Fruit fly (Drosophila melanogaster) whole organism, embryonic: Measurements from ENCODE around the gene CG11449.
A peak's percentile ranks its signal among the peaks of the same experiment; 100 is the strongest.

Experiments used
- CG10209 ChIP-seq: fragments of 200-800 bp; sonication (Bioruptor generic); optimal IDR thresholded peaks from 3 replicates; lab custom pipeline; 2017; ENCODE audit warnings: missing biosample characterization, mild to moderate bottlenecking, missing genetic modification characterization, missing genetic modification reagents
- CG10366 ChIP-seq: fragments of 200-800 bp; sonication (Bioruptor generic); IDR thresholded peaks from 2 replicates; pipeline ENCODE4 v1.3.6; 2022; ENCODE audit warnings: missing biosample characterization, missing genetic modification characterization
- CG10431 ChIP-seq: fragments of 200-800 bp; sonication (Bioruptor generic); optimal IDR thresholded peaks from 3 replicates; lab custom pipeline; 2018; ENCODE audit warnings: missing biosample characterization, mild to moderate bottlenecking, missing genetic modification characterization
- CG12391 ChIP-seq: fragments of 200-800 bp; sonication (Bioruptor generic); optimal IDR thresholded peaks from 3 replicates; lab custom pipeline; 2018; ENCODE audit warnings: missing biosample characterization, mild to moderate bottlenecking, missing genetic modification characterization, moderate library complexity
- CG17361 ChIP-seq: fragments of 200-800 bp; sonication (Bioruptor generic); IDR thresholded peaks from 3 replicates; pipeline ENCODE4 v1.3.6; 2022; ENCODE audit warnings: missing biosample characterization, missing genetic modification characterization
- CG18619 ChIP-seq: fragments of 200-800 bp; sonication (Bioruptor generic); optimal IDR thresholded peaks from 3 replicates; lab custom pipeline; 2017; ENCODE audit warnings: missing biosample characterization, mild to moderate bottlenecking, missing genetic modification characterization
- CG2678 ChIP-seq: fragments of 200-800 bp; sonication (Bioruptor generic); optimal IDR thresholded peaks from 3 replicates; lab custom pipeline; 2019; ENCODE audit warnings: missing biosample characterization, mild to moderate bottlenecking, missing genetic modification characterization, moderate library complexity
- CG31224 ChIP-seq: fragments of 200-800 bp; sonication (Bioruptor generic); IDR thresholded peaks from 2 replicates; pipeline ENCODE4 v1.3.6; 2022; ENCODE audit warnings: missing biosample characterization, missing genetic modification characterization
- CG31365 ChIP-seq: fragments of 200-800 bp; sonication (Bioruptor generic); optimal IDR thresholded peaks from 2 replicates; lab custom pipeline; 2018; ENCODE audit warnings: missing biosample characterization, mild to moderate bottlenecking, missing genetic modification characterization
- CG4282 ChIP-seq: fragments of 200-800 bp; sonication (Bioruptor generic); optimal IDR thresholded peaks from 2 replicates; lab custom pipeline; 2016; ENCODE audit warnings: missing biosample characterization, missing genetic modification characterization
- CG4328 ChIP-seq: fragments of 200-800 bp; sonication (Bioruptor generic); optimal IDR thresholded peaks from 3 replicates; lab custom pipeline; 2017; ENCODE audit warnings: missing biosample characterization, missing genetic modification reagents, missing genetic modification characterization
- CG4424 ChIP-seq: fragments of 200-800 bp; sonication (Bioruptor generic); optimal IDR thresholded peaks from 3 replicates; lab custom pipeline; 2016; ENCODE audit warnings: missing biosample characterization, missing genetic modification characterization
- CG7556 ChIP-seq: fragments of 200-800 bp; sonication (Bioruptor generic); optimal IDR thresholded peaks from 2 replicates; lab custom pipeline; 2017; ENCODE audit warnings: missing biosample characterization, mild to moderate bottlenecking, missing genetic modification characterization
- CG7745 ChIP-seq: fragments of 200-800 bp; sonication (Bioruptor generic); optimal IDR thresholded peaks from 2 replicates; lab custom pipeline; 2018; ENCODE audit warnings: missing biosample characterization, mild to moderate bottlenecking, missing genetic modification characterization, moderate library complexity
- CG7987 ChIP-seq: fragments of 200-800 bp; sonication (Bioruptor generic); optimal IDR thresholded peaks from 2 replicates; lab custom pipeline; 2018; ENCODE audit warnings: missing biosample characterization, mild to moderate bottlenecking, missing genetic modification characterization, moderate library complexity
- CG8924 ChIP-seq: fragments of 200-800 bp; optimal IDR thresholded peaks from 3 replicates; lab custom pipeline; 2019; ENCODE audit warnings: missing biosample characterization, mild to moderate bottlenecking, missing genetic modification characterization, moderate library complexity
- CG8944 ChIP-seq: fragments of 200-800 bp; sonication (Bioruptor generic); optimal IDR thresholded peaks from 3 replicates; lab custom pipeline; 2016; ENCODE audit warnings: missing biosample characterization, missing genetic modification characterization
- CG9215 ChIP-seq: fragments of 200-800 bp; sonication (Bioruptor generic); IDR thresholded peaks from 2 replicates; pipeline ENCODE4 v1.3.6; 2022; ENCODE audit warnings: missing biosample characterization, missing genetic modification characterization
- CTCF ChIP-seq: fragments of 200-800 bp; sonication (Bioruptor generic); optimal IDR thresholded peaks from 2 replicates; lab custom pipeline; 2017; ENCODE audit warnings: missing biosample characterization, mild to moderate bottlenecking, missing genetic modification characterization, moderate library complexity
- CkIIα-i1 ChIP-seq: fragments of 200-800 bp; sonication (Bioruptor generic); IDR thresholded peaks from 2 replicates; pipeline ENCODE4 v1.3.6; 2022; ENCODE audit warnings: missing biosample characterization, missing genetic modification characterization
- D19A ChIP-seq: fragments of 200-800 bp; optimal IDR thresholded peaks from 3 replicates; lab custom pipeline; 2019; ENCODE audit warnings: missing biosample characterization, mild to moderate bottlenecking, missing genetic modification characterization, moderate library complexity
- Ets65A ChIP-seq: fragments of 200-800 bp; sonication (Bioruptor generic); peaks from one replicate; lab custom pipeline; 2016; ENCODE audit warnings: missing biosample characterization, missing genetic modification characterization
- Hr51 ChIP-seq, 2 experiments: fragments of 200-800 bp; sonication (Bioruptor generic); optimal IDR thresholded peaks; 2 replicates in 1 of 2; 3 replicates in 1 of 2; lab custom pipeline; 2016 to 2018; ENCODE audit warnings: missing biosample characterization in 2 of 2, missing genetic modification characterization in 2 of 2, mild to moderate bottlenecking in 1 of 2, moderate library complexity in 1 of 2
- Jarid2 ChIP-seq: fragments of 200-800 bp; sonication (Bioruptor generic); optimal IDR thresholded peaks from 3 replicates; lab custom pipeline; 2017; ENCODE audit warnings: mild to moderate bottlenecking, missing biosample characterization, missing genetic modification reagents, missing genetic modification characterization
- MESR4 ChIP-seq: fragments of 200-800 bp; sonication (Bioruptor generic); optimal IDR thresholded peaks from 2 replicates; lab custom pipeline; 2018; ENCODE audit warnings: missing biosample characterization, mild to moderate bottlenecking, missing genetic modification characterization, moderate library complexity
- Med ChIP-seq: fragments of 200-800 bp; sonication (Bioruptor generic); peaks from one replicate; lab custom pipeline; 2016; ENCODE audit warnings: missing biosample characterization, missing genetic modification characterization, mild to moderate bottlenecking, inconsistent platforms, moderate library complexity
- Mrtf ChIP-seq: fragments of 200-800 bp; sonication (Bioruptor generic); IDR thresholded peaks from 3 replicates; pipeline ENCODE4 v1.3.6; 2022; ENCODE audit warnings: missing biosample characterization, missing genetic modification characterization
- Nf-YB ChIP-seq: fragments of 200-800 bp; sonication (Bioruptor generic); optimal IDR thresholded peaks from 3 replicates; lab custom pipeline; 2019; ENCODE audit warnings: missing biosample characterization, mild to moderate bottlenecking, missing genetic modification characterization, moderate library complexity
- Oli ChIP-seq: fragments of 200-800 bp; sonication (Bioruptor generic); optimal IDR thresholded peaks from 2 replicates; lab custom pipeline; 2018; ENCODE audit warnings: missing biosample characterization, mild to moderate bottlenecking, missing genetic modification characterization, moderate library complexity
- Stat92E ChIP-seq, 3 experiments: fragments of >200 bp in 2 of 3; fragments of 200-800 bp in 1 of 3; sonication (Bioruptor generic) in 1 of 3; optimal IDR thresholded peaks; 2 replicates each; lab custom pipeline; 2017 to 2019; ENCODE audit warnings: missing biosample characterization in 3 of 3, missing genetic modification characterization in 3 of 3, mild to moderate bottlenecking in 1 of 3, moderate library complexity in 1 of 3
- YL-1 ChIP-seq: fragments of 200-800 bp; sonication (Bioruptor generic); optimal IDR thresholded peaks from 3 replicates; lab custom pipeline; 2017; ENCODE audit warnings: missing biosample characterization, mild to moderate bottlenecking, missing genetic modification characterization
- bbx ChIP-seq: fragments of 200-800 bp; sonication (Bioruptor generic); IDR thresholded peaks from 2 replicates; pipeline ENCODE4 v1.3.6; 2022; ENCODE audit warnings: missing biosample characterization, missing genetic modification characterization; ENCODE audit not compliant: partially characterized antibody
- chinmo ChIP-seq: fragments of 200-800 bp; sonication (Bioruptor generic); IDR thresholded peaks from 4 replicates; pipeline ENCODE4 v1.3.6; 2022; ENCODE audit warnings: missing biosample characterization, missing genetic modification characterization; ENCODE audit not compliant: partially characterized antibody
- gsb ChIP-seq: fragments of 200-800 bp; sonication (Bioruptor generic); IDR thresholded peaks from 2 replicates; pipeline ENCODE4 v1.3.6; 2022; ENCODE audit warnings: missing biosample characterization, missing genetic modification characterization
- hbn ChIP-seq: fragments of 200-800 bp; sonication (Bioruptor generic); IDR thresholded peaks from 2 replicates; pipeline ENCODE4 v1.3.6; 2022; ENCODE audit warnings: missing biosample characterization, missing genetic modification characterization; ENCODE audit not compliant: partially characterized antibody
- insv ChIP-seq, 2 experiments: fragments of 200-800 bp; sonication (Bioruptor generic); optimal IDR thresholded peaks; 3 replicates each; lab custom pipeline; 2016 to 2018; ENCODE audit warnings: missing biosample characterization in 2 of 2, missing genetic modification characterization in 2 of 2
- ken ChIP-seq: fragments of 200-800 bp; sonication (Bioruptor generic); IDR thresholded peaks from 3 replicates; pipeline ENCODE4 v1.3.6; 2022; ENCODE audit warnings: missing biosample characterization, missing genetic modification characterization
- p53 ChIP-seq: fragments of 200-800 bp; sonication (Bioruptor generic); optimal IDR thresholded peaks from 2 replicates; lab custom pipeline; 2016; ENCODE audit warnings: missing biosample characterization, missing genetic modification characterization
- pzg ChIP-seq: fragments of 200-800 bp; sonication (Bioruptor generic); optimal IDR thresholded peaks from 3 replicates; lab custom pipeline; 2018; ENCODE audit warnings: missing biosample characterization, mild to moderate bottlenecking, missing genetic modification characterization, moderate library complexity
- row ChIP-seq: fragments of 200-800 bp; sonication (Bioruptor generic); IDR thresholded peaks from 3 replicates; pipeline ENCODE4 v1.3.6; 2022; ENCODE audit warnings: missing biosample characterization, missing genetic modification characterization
- sd ChIP-seq: fragments of 200-800 bp; sonication (Bioruptor generic); optimal IDR thresholded peaks from 3 replicates; lab custom pipeline; 2018; ENCODE audit warnings: missing biosample characterization, mild to moderate bottlenecking, missing genetic modification characterization, moderate library complexity
- tgo ChIP-seq: fragments of 200-800 bp; sonication (Bioruptor generic); IDR thresholded peaks from 3 replicates; pipeline ENCODE4 v1.3.6; 2022; ENCODE audit warnings: missing biosample characterization, missing genetic modification characterization
- unc-4 ChIP-seq: fragments of 200-800 bp; sonication (Bioruptor generic); IDR thresholded peaks from 2 replicates; pipeline ENCODE4 v1.3.6; 2022; ENCODE audit warnings: missing biosample characterization, missing genetic modification characterization; ENCODE audit not compliant: partially characterized antibody
- vnd ChIP-seq: fragments of 200-800 bp; sonication (Bioruptor generic); IDR thresholded peaks from 3 replicates; pipeline ENCODE4 v1.3.6; 2022; ENCODE audit warnings: missing biosample characterization, missing genetic modification characterization; ENCODE audit not compliant: partially characterized antibody
- vvl ChIP-seq: fragments of 200-800 bp; sonication (Bioruptor generic); IDR thresholded peaks from 2 replicates; pipeline ENCODE4 v1.3.6; 2022; ENCODE audit warnings: missing biosample characterization, missing genetic modification characterization
- z ChIP-seq: fragments of 200-800 bp; sonication (Bioruptor generic); IDR thresholded peaks from 3 replicates; pipeline ENCODE4 v1.3.6; 2022; ENCODE audit warnings: missing biosample characterization, missing genetic modification characterization
- zf30C ChIP-seq: fragments of 200-800 bp; sonication (Bioruptor generic); optimal IDR thresholded peaks from 3 replicates; lab custom pipeline; 2018; ENCODE audit warnings: missing biosample characterization, mild to moderate bottlenecking, missing genetic modification characterization

Gene CG11449

dm6 chr3L:22407590-22408485 is 46.3 kb upstream of the CG11449 start, which contains the start of gene Ten-m (continued):
- TF ChIP-seq Stat92E (GFP tag; optimal IDR thresholded peaks at IDR 0.05; lab: Kevin White, UChicago), result peak in 1 of 3 experiments; percentile 85
- TF ChIP-seq CG18619 (GFP tag; lab: Kevin White, UChicago), result peak; percentile 31
- peak; percentile 35 for TF ChIP-seq CG7987
- peak in 1 of 2 experiments; percentile 36 for TF ChIP-seq insv (GFP tag; optimal IDR thresholded peaks at IDR 0.05; lab: Kevin White, UChicago)
- peak; percentile 87 for TF ChIP-seq Med (GFP tag; lab: Kevin White, UChicago)
- no peak for TF ChIP-seq ken (GFP tag; lab: Robert Waterston, UW)
- peak; percentile 7 for TF ChIP-seq YL-1 (GFP tag; lab: Kevin White, UChicago)
- peak; percentile 42; the same call in 1 of the 2 replicates for TF ChIP-seq bbx (GFP tag; lab: Robert Waterston, UW)
- TF ChIP-seq p53 (GFP tag; lab: Kevin White, UChicago), result peak; percentile 21
- peak; percentile 27 for TF ChIP-seq CG4424 (GFP tag; lab: Kevin White, UChicago)
- peak; percentile 77 for TF ChIP-seq sd (tag; lab: Kevin White, UChicago)
- TF ChIP-seq Hr51 (GFP tag; optimal IDR thresholded peaks at IDR 0.05; lab: Kevin White, UChicago), result peak in 1 of 2 experiments; percentile 56
- TF ChIP-seq MESR4 (GFP tag; lab: Kevin White, UChicago), result no peak
- peak; percentile 25 for TF ChIP-seq CG8924 (tag; lab: Kevin White, UChicago)
- peak; percentile 26; the same call in 1 of the 2 replicates for TF ChIP-seq unc-4 (GFP tag; lab: Robert Waterston, UW)
- 0 out of 2 replicates have a peak, but pooled peaks have one; percentile 32 for TF ChIP-seq vvl (GFP tag; lab: Robert Waterston, UW)
- TF ChIP-seq Mrtf, result no peak
- no peak for TF ChIP-seq Nf-YB (GFP tag; lab: Kevin White, UChicago)
- no peak for TF ChIP-seq tgo (GFP tag; lab: Robert Waterston, UW)
- peak; percentile 57 for TF ChIP-seq CG2678 (tag; lab: Kevin White, UChicago)
- TF ChIP-seq gsb, result no peak
- TF ChIP-seq CG4282, result no peak
- TF ChIP-seq CG9215, result 0 out of 2 replicates have a peak, but pooled peaks have one; percentile 20
- TF ChIP-seq CG7556 (GFP tag; lab: Kevin White, UChicago), result peak; percentile 54
- TF ChIP-seq chinmo, result peak; percentile 70; the same call in 3 of the 4 replicates
- TF ChIP-seq z (GFP tag; lab: Robert Waterston, UW), result 0 out of 3 replicates have a peak, but pooled peaks have one; percentile 69
- TF ChIP-seq pzg, result no peak
- TF ChIP-seq Oli (tag; lab: Kevin White, UChicago), result peak; percentile 43
- no peak for TF ChIP-seq CG7745 (tag; lab: Kevin White, UChicago)
- peak; percentile 19 for TF ChIP-seq CG10431 (GFP tag; lab: Kevin White, UChicago)
- TF ChIP-seq Ets65A (GFP tag; lab: Kevin White, UChicago), result no peak
- TF ChIP-seq D19A (tag; lab: Kevin White, UChicago), result peak; percentile 56
- TF ChIP-seq zf30C, result peak; percentile 61
- TF ChIP-seq CG17361, result peak; percentile 63; the same call in 2 of the 3 replicates
- TF ChIP-seq CG10366 (GFP tag; lab: Robert Waterston, UW), result no peak
- TF ChIP-seq vnd, result no peak
- peak; percentile 98 for TF ChIP-seq row (GFP tag; lab: Robert Waterston, UW)
- peak; percentile 45; the same call in 1 of the 2 replicates for TF ChIP-seq CG31224 (GFP tag; lab: Robert Waterston, UW)
- TF ChIP-seq CkIIα-i1 (GFP tag; lab: Robert Waterston, UW), result no peak
- TF ChIP-seq CG12391 (tag; lab: Kevin White, UChicago), result peak; percentile 63
- peak; percentile 19 for TF ChIP-seq CG10209 (GFP tag; lab: Kevin White, UChicago)
- no peak for TF ChIP-seq CTCF
- 0 out of 2 replicates have a peak, but pooled peaks have one; percentile 13 for TF ChIP-seq hbn (GFP tag; lab: Robert Waterston, UW)
- no peak for TF ChIP-seq CG8944 (GFP tag; lab: Kevin White, UChicago)
- TF ChIP-seq CG31365, result peak; percentile 7
- peak; percentile 97 for TF ChIP-seq Jarid2 (GFP tag; lab: Kevin White, UChicago)
- peak; percentile 33 for TF ChIP-seq CG4328 (GFP tag; lab: Kevin White, UChicago)
